Worm (Caenorhabditis elegans) whole organism, L4/young adult: ENCODE measurements around the gene daz-1.

Experiments
- W03F9.2 ChIP-seq: fragments of 150-350 bp; optimal IDR thresholded peaks from 2 replicates; lab custom pipeline; 2014; ENCODE audit warnings: missing biosample characterization, missing genetic modification characterization
- dao-5 ChIP-seq: sonication (generic microtip); optimal IDR thresholded peaks from 2 replicates; lab custom pipeline; 2016; ENCODE audit warnings: missing genotype, missing genetic modification characterization, moderate library complexity, missing compliant biosample characterization
- him-1 ChIP-seq: sonication (generic microtip); optimal IDR thresholded peaks from 2 replicates; lab custom pipeline; 2016; ENCODE audit warnings: missing genotype, missing genetic modification reagents, missing genetic modification characterization, missing compliant biosample characterization

- TF ChIP-seq him-1 (tag; lab: Kevin White, UChicago) (no peak), W03F9.2 (no peak), dao-5 (tag; lab: Kevin White, UChicago) (no peak)
Measured at ce11 chrII:5451278-5451677, 4.8 kb upstream of the daz-1 start.
